Worm (Caenorhabditis elegans): Measurements from ENCODE around the gene cor-1.

The cor-1 gene

ce11 chrIII:10216585-10217278 lies 32.2 kb upstream of the cor-1 start, which contains the start of gene cts-1:
cts-1 (minus strand) TSS chrIII:10216635.
- TF ChIP-seq fos-1 (tag; optimal IDR thresholded peaks at IDR 0.05): peak; percentile 73
- TF ChIP-seq nhr-76 (tag; optimal IDR thresholded peaks at IDR 0.05): peak; percentile 33
- peak; percentile 43 for TF ChIP-seq tbx-2 (tag; optimal IDR thresholded peaks at IDR 0.05)
- peak; percentile 79 for TF ChIP-seq lsy-12 (tag; optimal IDR thresholded peaks at IDR 0.05)
- peak; percentile 53 for TF ChIP-seq mdl-1 (tag; optimal IDR thresholded peaks at IDR 0.05)
- TF ChIP-seq ceh-9 (tag; optimal IDR thresholded peaks at IDR 0.05): no peak
- TF ChIP-seq snpc-4 (tag; optimal IDR thresholded peaks at IDR 0.05): peak; percentile 38
- no peak for TF ChIP-seq mml-1 (tag; optimal IDR thresholded peaks at IDR 0.05)
- TF ChIP-seq sea-2 (GFP tag; optimal IDR thresholded peaks at IDR 0.05): no peak
- peak; percentile 50 for TF ChIP-seq R02D3.7 (tag; optimal IDR thresholded peaks at IDR 0.05)
- TF ChIP-seq unc-62 (GFP tag; optimal IDR thresholded peaks at IDR 0.05): peak; percentile 36
- no peak for TF ChIP-seq nhr-237 (tag; optimal IDR thresholded peaks at IDR 0.05)
- TF ChIP-seq egl-27 (tag; optimal IDR thresholded peaks at IDR 0.05): peak; percentile 77
- peak; percentile 44 for TF ChIP-seq ama-1 (optimal IDR thresholded peaks at IDR 0.05)
- peak; percentile 86 for TF ChIP-seq nhr-23 (tag; optimal IDR thresholded peaks at IDR 0.05)
- peak; percentile 86 for TF ChIP-seq nfya-1 (tag; optimal IDR thresholded peaks at IDR 0.05; ENCODE audit: insufficient read depth)
- peak; percentile 11 for TF ChIP-seq nhr-11 (tag; optimal IDR thresholded peaks at IDR 0.05)
- no peak for TF ChIP-seq nhr-67 (tag; optimal IDR thresholded peaks at IDR 0.05)
- peak; percentile 91 for TF ChIP-seq nhr-25 (tag; optimal IDR thresholded peaks at IDR 0.05)
- peak; percentile 90 for TF ChIP-seq pha-4 (tag; optimal IDR thresholded peaks at IDR 0.05)
- TF ChIP-seq hmg-11 (tag; optimal IDR thresholded peaks at IDR 0.05): peak; percentile 29
- TF ChIP-seq ceh-28 (tag; optimal IDR thresholded peaks at IDR 0.05): peak; percentile 71
- TF ChIP-seq unc-39 (tag; optimal IDR thresholded peaks at IDR 0.05): no peak
- peak; percentile 86 for TF ChIP-seq jun-1 (tag; optimal IDR thresholded peaks at IDR 0.05)
- peak; percentile 93 for TF ChIP-seq elt-2 (tag; optimal IDR thresholded peaks at IDR 0.05)
- TF ChIP-seq nhr-43 (tag; optimal IDR thresholded peaks at IDR 0.05; ENCODE audit: poor library complexity, severe bottlenecking): peak; percentile 36
- peak; percentile 67 for TF ChIP-seq elt-1 (tag; optimal IDR thresholded peaks at IDR 0.05)
- peak in 1 of 3 experiments; percentile 70 for TF ChIP-seq elt-3 (tag; optimal IDR thresholded peaks at IDR 0.05)
- no peak for TF ChIP-seq nhr-12 (tag; optimal IDR thresholded peaks at IDR 0.05)
- no peak for TF ChIP-seq ztf-4 (tag; optimal IDR thresholded peaks at IDR 0.05)
- peak; percentile 83 for TF ChIP-seq pqm-1 (tag; optimal IDR thresholded peaks at IDR 0.05)
- TF ChIP-seq aly-2 (tag; optimal IDR thresholded peaks at IDR 0.05): no peak
- TF ChIP-seq fkh-10 (GFP tag; optimal IDR thresholded peaks at IDR 0.05): no peak
- peak; percentile 87 for TF ChIP-seq lin-39 (tag; optimal IDR thresholded peaks at IDR 0.05)
- no peak for TF ChIP-seq eor-1 (tag; optimal IDR thresholded peaks at IDR 0.05)
- TF ChIP-seq daf-12 (tag; optimal IDR thresholded peaks at IDR 0.05): no peak
- TF ChIP-seq lin-15B (tag; optimal IDR thresholded peaks at IDR 0.05): peak; percentile 92

- TF ChIP-seq pqm-1 (tag; optimal IDR thresholded peaks at IDR 0.05) (peak; percentile 68), ceh-82 (tag; optimal IDR thresholded peaks at IDR 0.05) (peak; percentile 20), egl-5 (tag; optimal IDR thresholded peaks at IDR 0.05) (peak; percentile 97), fkh-10 (GFP tag; optimal IDR thresholded peaks at IDR 0.05) (peak; percentile 70), nhr-28 (tag; optimal IDR thresholded peaks at IDR 0.05) (no peak), nhr-43 (tag; optimal IDR thresholded peaks at IDR 0.05; ENCODE audit: poor library complexity, severe bottlenecking) (peak; percentile 59), eor-1 (tag; optimal IDR thresholded peaks at IDR 0.05) (no peak), pha-4 (tag; optimal IDR thresholded peaks at IDR 0.05) (peak; percentile 97), nhr-23 (tag; optimal IDR thresholded peaks at IDR 0.05) (peak; percentile 94), nfya-1 (tag; optimal IDR thresholded peaks at IDR 0.05; ENCODE audit: insufficient read depth) (peak; percentile 97), zag-1 (tag; optimal IDR thresholded peaks at IDR 0.05) (no peak), skn-1 (tag; optimal IDR thresholded peaks at IDR 0.05) (peak; percentile 81), ama-1 (optimal IDR thresholded peaks at IDR 0.05) (peak; percentile 15), nhr-67 (tag; optimal IDR thresholded peaks at IDR 0.05) (no peak), hmg-11 (tag; optimal IDR thresholded peaks at IDR 0.05) (peak; percentile 44), lin-15B (tag; optimal IDR thresholded peaks at IDR 0.05) (peak; percentile 94), lin-39 (tag; optimal IDR thresholded peaks at IDR 0.05) (peak; percentile 90), nhr-25 (tag; optimal IDR thresholded peaks at IDR 0.05) (peak; percentile 54), snpc-4 (tag; optimal IDR thresholded peaks at IDR 0.05) (peak; percentile 44)
Observed at ce11 chrIII:10218587-10218986, 30.3 kb upstream of the cor-1 start, which contains the start of the genes rde-4 and cox-14. rde-4 (minus strand) TSS chrIII:10218646. cox-14 (plus strand) TSS chrIII:10218942.

All from whole organism, L3 larva.